Worm (Caenorhabditis elegans) whole organism, late embryonic: ENCODE results near the gene C12D12.1.

Experiments used
- C38D4.7 ChIP-seq: fragments of 200-800 bp; sonication (Bioruptor generic); optimal IDR thresholded peaks from 2 replicates; lab custom pipeline; 2018; ENCODE audit warnings: mild to moderate bottlenecking, missing genetic modification characterization, moderate library complexity, missing compliant biosample characterization
- F13H6.1 ChIP-seq: sonication (generic microtip); optimal IDR thresholded peaks from 2 replicates; lab custom pipeline; 2016; ENCODE audit warnings: missing genetic modification characterization, missing compliant biosample characterization
- K02D7.2 ChIP-seq: sonication (generic microtip); optimal IDR thresholded peaks from 2 replicates; lab custom pipeline; 2017; ENCODE audit warnings: mild to moderate bottlenecking, missing genetic modification characterization, missing compliant biosample characterization
- K09A11.1 ChIP-seq: sonication (generic microtip); optimal IDR thresholded peaks from 2 replicates; lab custom pipeline; 2017; ENCODE audit warnings: antibody characterized with exemption, mild to moderate bottlenecking, missing genetic modification characterization, missing compliant biosample characterization; ENCODE audit not compliant: insufficient read depth
- ahr-1 ChIP-seq: sonication (generic microtip); optimal IDR thresholded peaks from 2 replicates; lab custom pipeline; 2016; ENCODE audit warnings: missing genetic modification characterization, missing compliant biosample characterization
- ceh-18 ChIP-seq: sonication (generic microtip); optimal IDR thresholded peaks from 2 replicates; lab custom pipeline; 2016; ENCODE audit warnings: missing genetic modification characterization, missing compliant biosample characterization
- ceh-19 ChIP-seq: fragments of 200-800 bp; sonication (Bioruptor generic); optimal IDR thresholded peaks from 2 replicates; lab custom pipeline; 2018; ENCODE audit warnings: mild to moderate bottlenecking, missing genetic modification characterization, missing compliant biosample characterization
- ceh-24 ChIP-seq: sonication (generic microtip); optimal IDR thresholded peaks from 2 replicates; lab custom pipeline; 2016; ENCODE audit warnings: mild to moderate bottlenecking, missing genetic modification characterization, missing compliant biosample characterization
- ceh-30 ChIP-seq: fragments of 150-350 bp; optimal IDR thresholded peaks from 2 replicates; lab custom pipeline; 2014; ENCODE audit warnings: missing biosample characterization, missing genetic modification characterization
- ceh-31 ChIP-seq: sonication (generic microtip); optimal IDR thresholded peaks from 2 replicates; lab custom pipeline; 2016; ENCODE audit warnings: missing genetic modification characterization, missing compliant biosample characterization
- ceh-45 ChIP-seq: fragments of 200-800 bp; sonication (Bioruptor generic); IDR thresholded peaks from 2 replicates; pipeline ENCODE4 v1.3.6; 2022; ENCODE audit warnings: missing genetic modification reagents, missing genetic modification characterization, missing compliant biosample characterization
- ceh-48 ChIP-seq: sonication (generic microtip); optimal IDR thresholded peaks from 2 replicates; lab custom pipeline; 2016; ENCODE audit warnings: missing genetic modification characterization, inconsistent platforms, missing compliant biosample characterization
- ceh-9 ChIP-seq: sonication (generic microtip); optimal IDR thresholded peaks from 2 replicates; lab custom pipeline; 2016; ENCODE audit warnings: mild to moderate bottlenecking, missing genetic modification characterization, inconsistent platforms, missing compliant biosample characterization
- dmd-4 ChIP-seq: sonication (generic microtip); optimal IDR thresholded peaks from 2 replicates; lab custom pipeline; 2016; ENCODE audit warnings: borderline replicate concordance, missing genetic modification characterization, missing compliant biosample characterization
- elt-4 ChIP-seq: sonication (generic microtip); optimal IDR thresholded peaks from 2 replicates; lab custom pipeline; 2016; ENCODE audit warnings: missing genetic modification characterization, missing compliant biosample characterization
- fkh-10 ChIP-seq: fragments of 150-350 bp; optimal IDR thresholded peaks from 2 replicates; lab custom pipeline; 2014; ENCODE audit warnings: missing biosample characterization, missing genetic modification reagents, missing genetic modification characterization
- fkh-6 ChIP-seq: sonication (generic microtip); optimal IDR thresholded peaks from 2 replicates; lab custom pipeline; 2016; ENCODE audit warnings: missing genetic modification characterization, missing compliant biosample characterization
- hlh-15 ChIP-seq: sonication (generic microtip); optimal IDR thresholded peaks from 2 replicates; lab custom pipeline; 2016; ENCODE audit warnings: missing genetic modification characterization, missing compliant biosample characterization
- hlh-30 ChIP-seq: sonication (generic microtip); optimal IDR thresholded peaks from 2 replicates; lab custom pipeline; 2017; ENCODE audit warnings: antibody characterized with exemption, missing genetic modification characterization, missing compliant biosample characterization; ENCODE audit not compliant: insufficient read depth
- hlh-6 ChIP-seq: sonication (generic microtip); optimal IDR thresholded peaks from 2 replicates; lab custom pipeline; 2016; ENCODE audit warnings: missing genotype, missing genetic modification characterization, missing compliant biosample characterization
- lin-11 ChIP-seq: fragments of 200-800 bp; sonication (Bioruptor generic); optimal IDR thresholded peaks from 2 replicates; lab custom pipeline; 2018; ENCODE audit warnings: mild to moderate bottlenecking, missing genetic modification characterization, missing compliant biosample characterization
- nhr-11 ChIP-seq: fragments of 150-350 bp; optimal IDR thresholded peaks from 2 replicates; lab custom pipeline; 2014; ENCODE audit warnings: missing biosample characterization, missing genetic modification characterization
- nhr-232 ChIP-seq: sonication (generic microtip); optimal IDR thresholded peaks from 2 replicates; lab custom pipeline; 2016; ENCODE audit warnings: missing genetic modification characterization, missing compliant biosample characterization
- npax-4 ChIP-seq: sonication (generic microtip); optimal IDR thresholded peaks from 2 replicates; lab custom pipeline; 2016; ENCODE audit warnings: missing genetic modification characterization, missing compliant biosample characterization
- odd-2 ChIP-seq: sonication (generic microtip); optimal IDR thresholded peaks from 2 replicates; lab custom pipeline; 2017; ENCODE audit warnings: antibody characterized with exemption, mild to moderate bottlenecking, missing genetic modification characterization, missing compliant biosample characterization
- pag-3 ChIP-seq: sonication (generic microtip); optimal IDR thresholded peaks from 2 replicates; lab custom pipeline; 2016; ENCODE audit warnings: missing compliant biosample characterization, missing genetic modification characterization, borderline replicate concordance
- pat-9 ChIP-seq: fragments of 200-800 bp; sonication (Bioruptor generic); optimal IDR thresholded peaks from 2 replicates; lab custom pipeline; 2018; ENCODE audit warnings: mild to moderate bottlenecking, missing genetic modification characterization, moderate library complexity, missing compliant biosample characterization
- pha-2 ChIP-seq: sonication (generic microtip); optimal IDR thresholded peaks from 2 replicates; lab custom pipeline; 2017; ENCODE audit warnings: mild to moderate bottlenecking, missing genetic modification characterization, missing compliant biosample characterization
- pha-4 ChIP-seq: fragments of 150-350 bp; optimal IDR thresholded peaks from 2 replicates; lab custom pipeline; 2018; ENCODE audit warnings: missing biosample characterization, missing genetic modification reagents, missing genetic modification characterization
- pros-1 ChIP-seq: fragments of 150-350 bp; optimal IDR thresholded peaks from 2 replicates; lab custom pipeline; 2014; ENCODE audit warnings: missing biosample characterization, missing genetic modification reagents, missing genetic modification characterization
- ref-2 ChIP-seq: sonication (generic microtip); optimal IDR thresholded peaks from 2 replicates; lab custom pipeline; 2016; ENCODE audit warnings: missing genetic modification characterization, missing compliant biosample characterization
- rnt-1 ChIP-seq: sonication (generic microtip); optimal IDR thresholded peaks from 2 replicates; lab custom pipeline; 2016; ENCODE audit warnings: missing genetic modification characterization, missing compliant biosample characterization
- syd-9 ChIP-seq: sonication (generic microtip); optimal IDR thresholded peaks from 2 replicates; lab custom pipeline; 2016; ENCODE audit warnings: mild to moderate bottlenecking, missing genetic modification characterization, moderate library complexity, missing compliant biosample characterization
- tbx-2 ChIP-seq: sonication (generic microtip); optimal IDR thresholded peaks from 2 replicates; lab custom pipeline; 2016; ENCODE audit warnings: missing genetic modification characterization, missing compliant biosample characterization
- ttx-3 ChIP-seq: sonication (generic microtip); optimal IDR thresholded peaks from 2 replicates; lab custom pipeline; 2016; ENCODE audit warnings: missing genetic modification reagents, missing genetic modification characterization, missing compliant biosample characterization
- unc-42 ChIP-seq: sonication (generic microtip); optimal IDR thresholded peaks from 2 replicates; lab custom pipeline; 2016; ENCODE audit warnings: missing genotype, missing genetic modification characterization, missing compliant biosample characterization
- unc-55 ChIP-seq: sonication (generic microtip); optimal IDR thresholded peaks from 2 replicates; lab custom pipeline; 2017; ENCODE audit warnings: missing biosample characterization, missing genetic modification reagents, missing genetic modification characterization
- unc-86 ChIP-seq: sonication (generic microtip); optimal IDR thresholded peaks from 2 replicates; lab custom pipeline; 2016; ENCODE audit warnings: missing genetic modification characterization, missing compliant biosample characterization
- ztf-16 ChIP-seq: sonication (generic microtip); optimal IDR thresholded peaks from 2 replicates; lab custom pipeline; 2017; ENCODE audit warnings: missing genetic modification characterization, missing compliant biosample characterization

Gene C12D12.1

DNA sequence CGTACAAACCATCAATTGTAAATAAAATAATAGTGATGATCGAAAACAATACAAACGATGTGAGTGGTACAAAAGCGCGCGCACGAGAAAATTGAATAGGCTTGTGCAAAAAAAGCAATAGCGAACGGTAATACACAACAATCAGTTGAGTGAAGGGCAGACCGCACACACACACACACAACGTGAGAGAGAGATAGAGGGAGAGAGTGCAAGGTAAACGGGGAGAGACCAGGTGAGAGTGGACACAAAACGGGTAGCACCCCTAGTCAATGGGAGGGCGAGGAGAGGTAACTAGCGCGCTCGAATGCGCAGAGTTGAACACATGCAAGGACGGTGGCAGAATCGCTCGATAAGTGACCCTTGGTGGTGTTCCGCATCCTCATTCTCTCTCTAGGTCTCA, 26.8 kb upstream of the C12D12.1 start (continued):
- TF ChIP-seq K09A11.1 (no peak), ceh-48 (no peak), ceh-31 (tag; lab: Kevin White, UChicago) (peak; percentile 80), nhr-232 (tag; lab: Kevin White, UChicago) (peak; percentile 47)

ce11 chrX:3473793-3474192, 25.3 kb upstream of the C12D12.1 start:
- TF ChIP-seq ceh-30 (tag; lab: Kevin White, UChicago) (no peak), pat-9 (no peak), fkh-10 (GFP tag; lab: Kevin White, UChicago) (no peak), pros-1 (no peak), lin-11 (tag; lab: Kevin White, UChicago) (no peak), pag-3 (tag; lab: Kevin White, UChicago) (no peak), dmd-4 (tag; lab: Kevin White, UChicago) (no peak), pha-2 (tag; lab: Kevin White, UChicago) (no peak), elt-4 (no peak), ceh-18 (no peak)

DNA sequence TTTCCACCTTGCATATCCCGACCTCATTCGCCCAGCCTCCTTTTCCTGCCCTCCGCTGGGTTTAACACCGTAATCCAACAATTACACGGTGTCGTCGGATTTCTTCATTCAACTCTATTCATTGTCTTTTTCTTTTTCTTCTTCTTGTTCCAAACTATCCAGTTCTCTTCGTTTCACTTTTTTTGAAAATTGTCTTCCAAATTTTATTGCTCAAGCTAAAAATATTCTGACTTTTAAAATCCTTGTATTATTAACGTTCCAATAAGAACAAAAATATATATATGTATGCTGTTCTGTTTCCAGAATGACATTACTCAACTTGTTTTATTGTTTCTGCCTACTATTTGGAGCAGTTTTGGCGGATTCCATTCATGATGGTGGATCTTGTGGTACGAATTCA, 19.1 kb upstream of the C12D12.1 start, which contains the start of gene wrt-6:
Gene wrt-6, plus strand, starts transcription at position 301 of the 400 bp plus-strand sequence.
- TF ChIP-seq C38D4.7 (GFP tag; lab: Kevin White, UChicago) = no peak
- no peak for TF ChIP-seq F13H6.1 (tag; lab: Kevin White, UChicago)
- TF ChIP-seq fkh-6 (tag; lab: Kevin White, UChicago) = no peak
- no peak for TF ChIP-seq K02D7.2 (tag; lab: Kevin White, UChicago)
- no peak for TF ChIP-seq tbx-2
- TF ChIP-seq ceh-19 (GFP tag; lab: Kevin White, UChicago) = no peak
- TF ChIP-seq pha-4 (tag; lab: Kevin White, UChicago) = no peak
- TF ChIP-seq ceh-31 (tag; lab: Kevin White, UChicago) = no peak
- no peak for TF ChIP-seq fkh-10 (GFP tag; lab: Kevin White, UChicago)
- TF ChIP-seq unc-86 = no peak
- no peak for TF ChIP-seq pha-2 (tag; lab: Kevin White, UChicago)
- TF ChIP-seq ref-2 = no peak
- TF ChIP-seq ceh-45 (GFP tag; lab: Robert Waterston, UW) = no peak

- peak; percentile 75 for TF ChIP-seq unc-55
- TF ChIP-seq syd-9 (tag; lab: Kevin White, UChicago) = no peak
- peak; percentile 53 for TF ChIP-seq rnt-1
Observed at ce11 chrX:3488074-3488688, 10.9 kb upstream of the C12D12.1 start.

DNA sequence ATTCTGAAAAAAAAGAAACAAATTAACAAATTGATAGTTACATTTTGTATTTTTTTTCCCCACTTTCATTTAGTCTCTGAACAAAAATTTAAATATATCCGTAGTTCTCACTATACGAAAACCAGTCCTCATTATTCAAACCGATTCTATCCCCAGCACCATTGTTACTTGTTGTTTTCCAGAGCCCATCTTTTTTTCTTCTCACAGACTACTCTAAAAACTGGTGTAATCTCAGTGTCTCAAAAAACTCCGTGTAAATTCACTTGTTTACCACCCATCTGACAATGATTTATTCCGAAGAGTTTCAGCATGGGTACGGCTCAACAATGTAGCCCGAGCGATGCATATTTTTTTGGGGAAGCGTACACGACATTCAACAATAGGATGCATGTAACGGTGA, 10.1 kb upstream of the C12D12.1 start, which contains the start of gene C12D12.3:
Gene C12D12.3, plus strand, starts transcription at position 301 of the 400 bp plus-strand sequence.
- no peak for TF ChIP-seq ceh-30 (tag; lab: Kevin White, UChicago)
- TF ChIP-seq unc-42 = no peak
- TF ChIP-seq tbx-2 = no peak
- no peak for TF ChIP-seq hlh-30 (tag; lab: Kevin White, UChicago)
- no peak for TF ChIP-seq odd-2 (tag; lab: Kevin White, UChicago)
- TF ChIP-seq ttx-3 = no peak
- TF ChIP-seq hlh-6 (tag; lab: Kevin White, UChicago) = no peak

ce11 chrX:3492431-3492830, 6.6 kb upstream of the C12D12.1 start:
- TF ChIP-seq unc-86 = no peak
- TF ChIP-seq K09A11.1 = no peak
- TF ChIP-seq ceh-19 (GFP tag; lab: Kevin White, UChicago) = no peak
- TF ChIP-seq pag-3 (tag; lab: Kevin White, UChicago) = no peak
- TF ChIP-seq ceh-31 (tag; lab: Kevin White, UChicago) = no peak
- no peak for TF ChIP-seq unc-55
- TF ChIP-seq nhr-11 (tag; lab: Kevin White, UChicago) = no peak
- TF ChIP-seq ttx-3 = no peak
- no peak for TF ChIP-seq lin-11 (tag; lab: Kevin White, UChicago)
- no peak for TF ChIP-seq elt-4
- no peak for TF ChIP-seq unc-42
- TF ChIP-seq ceh-24 (tag; lab: Kevin White, UChicago) = no peak
- TF ChIP-seq ahr-1 (tag; lab: Kevin White, UChicago) = no peak
- TF ChIP-seq ztf-16 (tag; lab: Kevin White, UChicago) = no peak
- no peak for TF ChIP-seq hlh-15 (tag; lab: Kevin White, UChicago)
- no peak for TF ChIP-seq ceh-18
- TF ChIP-seq ceh-30 (tag; lab: Kevin White, UChicago) = no peak
- no peak for TF ChIP-seq npax-4
- no peak for TF ChIP-seq ceh-9 (tag; lab: Kevin White, UChicago)
